Worm (Caenorhabditis elegans) whole organism, late embryonic: ENCODE data around the gene tba-9.

Source experiments
- C08G9.2 ChIP-seq: sonication (generic microtip); optimal IDR thresholded peaks from 2 replicates; lab custom pipeline; 2016; ENCODE audit warnings: mild to moderate bottlenecking, missing genetic modification characterization, moderate library complexity, missing compliant biosample characterization
- K02D7.2 ChIP-seq: sonication (generic microtip); optimal IDR thresholded peaks from 2 replicates; lab custom pipeline; 2017; ENCODE audit warnings: mild to moderate bottlenecking, missing genetic modification characterization, missing compliant biosample characterization
- T23F11.4 ChIP-seq: fragments of 200-800 bp; sonication (Bioruptor generic); optimal IDR thresholded peaks from 2 replicates; lab custom pipeline; 2018; ENCODE audit warnings: mild to moderate bottlenecking, missing genetic modification characterization, missing compliant biosample characterization
- Y22D7AL.16 ChIP-seq: sonication (generic microtip); optimal IDR thresholded peaks from 2 replicates; lab custom pipeline; 2016; ENCODE audit warnings: missing genetic modification characterization, missing compliant biosample characterization
- ahr-1 ChIP-seq: sonication (generic microtip); optimal IDR thresholded peaks from 2 replicates; lab custom pipeline; 2016; ENCODE audit warnings: missing genetic modification characterization, missing compliant biosample characterization
- ceh-18 ChIP-seq: sonication (generic microtip); optimal IDR thresholded peaks from 2 replicates; lab custom pipeline; 2016; ENCODE audit warnings: missing genetic modification characterization, missing compliant biosample characterization
- ceh-19 ChIP-seq: fragments of 200-800 bp; sonication (Bioruptor generic); optimal IDR thresholded peaks from 2 replicates; lab custom pipeline; 2018; ENCODE audit warnings: mild to moderate bottlenecking, missing genetic modification characterization, missing compliant biosample characterization
- ceh-22 ChIP-seq: sonication (generic microtip); optimal IDR thresholded peaks from 2 replicates; lab custom pipeline; 2017; ENCODE audit warnings: missing biosample characterization, missing genetic modification characterization
- ceh-24 ChIP-seq: sonication (generic microtip); optimal IDR thresholded peaks from 2 replicates; lab custom pipeline; 2016; ENCODE audit warnings: mild to moderate bottlenecking, missing genetic modification characterization, missing compliant biosample characterization
- ceh-30 ChIP-seq: fragments of 150-350 bp; optimal IDR thresholded peaks from 2 replicates; lab custom pipeline; 2014; ENCODE audit warnings: missing biosample characterization, missing genetic modification characterization
- ceh-31 ChIP-seq: sonication (generic microtip); optimal IDR thresholded peaks from 2 replicates; lab custom pipeline; 2016; ENCODE audit warnings: missing genetic modification characterization, missing compliant biosample characterization
- ceh-34 ChIP-seq: sonication (generic microtip); optimal IDR thresholded peaks from 2 replicates; lab custom pipeline; 2016; ENCODE audit warnings: mild to moderate bottlenecking, missing genetic modification characterization, missing compliant biosample characterization
- ceh-45 ChIP-seq: fragments of 200-800 bp; sonication (Bioruptor generic); IDR thresholded peaks from 2 replicates; pipeline ENCODE4 v1.3.6; 2022; ENCODE audit warnings: missing genetic modification reagents, missing genetic modification characterization, missing compliant biosample characterization
- ceh-6 ChIP-seq: fragments of 200-800 bp; sonication (Bioruptor generic); optimal IDR thresholded peaks from 2 replicates; lab custom pipeline; 2018; ENCODE audit warnings: mild to moderate bottlenecking, missing genetic modification characterization, missing compliant biosample characterization
- che-1 ChIP-seq: sonication (generic microtip); optimal IDR thresholded peaks from 2 replicates; lab custom pipeline; 2016; ENCODE audit warnings: mild to moderate bottlenecking, missing genetic modification characterization, missing compliant biosample characterization
- dve-1 ChIP-seq: sonication (generic microtip); optimal IDR thresholded peaks from 2 replicates; lab custom pipeline; 2017; ENCODE audit warnings: antibody characterized with exemption, mild to moderate bottlenecking, missing genetic modification characterization, missing compliant biosample characterization
- elt-2 ChIP-seq: sonication (generic microtip); optimal IDR thresholded peaks from 2 replicates; lab custom pipeline; 2016; ENCODE audit warnings: missing genetic modification reagents, missing genetic modification characterization, missing compliant biosample characterization
- ets-4 ChIP-seq: sonication (generic microtip); optimal IDR thresholded peaks from 2 replicates; lab custom pipeline; 2016; ENCODE audit warnings: missing genetic modification characterization, missing compliant biosample characterization
- eyg-1 ChIP-seq: sonication (generic microtip); optimal IDR thresholded peaks from 2 replicates; lab custom pipeline; 2016; ENCODE audit warnings: missing genotype, missing genetic modification characterization, missing compliant biosample characterization
- fax-1 ChIP-seq: sonication (generic microtip); optimal IDR thresholded peaks from 2 replicates; lab custom pipeline; 2016; ENCODE audit warnings: missing genotype, missing genetic modification characterization, missing compliant biosample characterization
- gmeb-2 ChIP-seq: sonication (generic microtip); optimal IDR thresholded peaks from 2 replicates; lab custom pipeline; 2016; ENCODE audit warnings: missing genetic modification characterization, inconsistent platforms, missing compliant biosample characterization
- hlh-15 ChIP-seq: sonication (generic microtip); optimal IDR thresholded peaks from 2 replicates; lab custom pipeline; 2016; ENCODE audit warnings: missing genetic modification characterization, missing compliant biosample characterization
- hlh-6 ChIP-seq: sonication (generic microtip); optimal IDR thresholded peaks from 2 replicates; lab custom pipeline; 2016; ENCODE audit warnings: missing genotype, missing genetic modification characterization, missing compliant biosample characterization
- lin-11 ChIP-seq: fragments of 200-800 bp; sonication (Bioruptor generic); optimal IDR thresholded peaks from 2 replicates; lab custom pipeline; 2018; ENCODE audit warnings: mild to moderate bottlenecking, missing genetic modification characterization, missing compliant biosample characterization
- madf-2 ChIP-seq: sonication (generic microtip); optimal IDR thresholded peaks from 2 replicates; lab custom pipeline; 2017; ENCODE audit warnings: missing genetic modification characterization, missing compliant biosample characterization
- mec-3 ChIP-seq: sonication (generic microtip); optimal IDR thresholded peaks from 2 replicates; lab custom pipeline; 2016; ENCODE audit warnings: borderline replicate concordance, missing genetic modification characterization, missing compliant biosample characterization
- npax-4 ChIP-seq: sonication (generic microtip); optimal IDR thresholded peaks from 2 replicates; lab custom pipeline; 2016; ENCODE audit warnings: missing genetic modification characterization, missing compliant biosample characterization
- pax-1 ChIP-seq: fragments of 150-350 bp; optimal IDR thresholded peaks from 2 replicates; lab custom pipeline; 2014; ENCODE audit warnings: missing biosample characterization, missing genetic modification characterization
- pha-2 ChIP-seq: sonication (generic microtip); optimal IDR thresholded peaks from 2 replicates; lab custom pipeline; 2017; ENCODE audit warnings: mild to moderate bottlenecking, missing genetic modification characterization, missing compliant biosample characterization
- rnt-1 ChIP-seq: sonication (generic microtip); optimal IDR thresholded peaks from 2 replicates; lab custom pipeline; 2016; ENCODE audit warnings: missing genetic modification characterization, missing compliant biosample characterization
- tbx-7 ChIP-seq: sonication (generic microtip); optimal IDR thresholded peaks from 2 replicates; lab custom pipeline; 2016; ENCODE audit warnings: missing genotype, missing genetic modification characterization, missing compliant biosample characterization
- unc-3 ChIP-seq, 2 experiments: fragments of 200-800 bp in 1 of 2; sonication (Bioruptor generic) in 1 of 2; sonication (generic microtip) in 1 of 2; conservative IDR thresholded peaks in 1 of 2; optimal IDR thresholded peaks in 1 of 2; 2 replicates each; pipeline versions ENCODE4 v1.3.6 to Lab custom; 2016 to 2022; ENCODE audit warnings: missing compliant biosample characterization in 2 of 2, missing genetic modification characterization in 2 of 2, missing genetic modification reagents in 1 of 2
- unc-42 ChIP-seq: sonication (generic microtip); optimal IDR thresholded peaks from 2 replicates; lab custom pipeline; 2016; ENCODE audit warnings: missing genotype, missing genetic modification characterization, missing compliant biosample characterization
- zip-5 ChIP-seq: sonication (generic microtip); optimal IDR thresholded peaks from 2 replicates; lab custom pipeline; 2016; ENCODE audit warnings: missing genetic modification characterization, missing compliant biosample characterization
- ztf-16 ChIP-seq: sonication (generic microtip); optimal IDR thresholded peaks from 2 replicates; lab custom pipeline; 2017; ENCODE audit warnings: missing genetic modification characterization, missing compliant biosample characterization

Gene tba-9

ce11 chrX:3284967-3285366, 32.4 kb downstream of the tba-9 start:
- TF ChIP-seq ahr-1 (no peak), ceh-45 (GFP tag; lab: Robert Waterston, UW) (no peak), che-1 (tag; lab: Kevin White, UChicago) (no peak), T23F11.4 (GFP tag; lab: Kevin White, UChicago) (no peak), ceh-31 (tag; lab: Kevin White, UChicago) (no peak), mec-3 (tag; lab: Kevin White, UChicago) (no peak), ceh-22 (tag; lab: Kevin White, UChicago) (no peak), lin-11 (no peak), npax-4 (tag; lab: Kevin White, UChicago) (no peak), madf-2 (tag; lab: Kevin White, UChicago) (no peak), tbx-7 (tag; lab: Kevin White, UChicago) (no peak)

ce11 chrX:3285448-3285847, 32.8 kb downstream of the tba-9 start:
- TF ChIP-seq unc-3 (GFP tag; conservative IDR thresholded peaks at IDR 0.05; lab: Robert Waterston, UW): no peak
- no peak for TF ChIP-seq unc-3 (tag; optimal IDR thresholded peaks at IDR 0.05; lab: Kevin White, UChicago)
- no peak for TF ChIP-seq hlh-15
- TF ChIP-seq gmeb-2: no peak
- no peak for TF ChIP-seq rnt-1 (tag; lab: Kevin White, UChicago)
- TF ChIP-seq C08G9.2 (tag; lab: Kevin White, UChicago): no peak
- no peak for TF ChIP-seq ets-4 (tag; lab: Kevin White, UChicago)
- no peak for TF ChIP-seq K02D7.2 (tag; lab: Kevin White, UChicago)
- TF ChIP-seq eyg-1 (tag; lab: Kevin White, UChicago): no peak
- no peak for TF ChIP-seq ceh-30 (tag; lab: Kevin White, UChicago)
- no peak for TF ChIP-seq pax-1 (tag; lab: Kevin White, UChicago)
- TF ChIP-seq elt-2 (tag; lab: Kevin White, UChicago): no peak
- TF ChIP-seq, all 69 proteins: peak for 0

ce11 chrX:3289183-3289582, 36.6 kb downstream of the tba-9 start, which contains the start of gene K09C4.4:
Gene K09C4.4, plus strand, starts transcription at chrX:3289483.
- no peak for TF ChIP-seq ztf-16
- no peak for TF ChIP-seq Y22D7AL.16
- no peak for TF ChIP-seq npax-4 (tag; lab: Kevin White, UChicago)
- TF ChIP-seq ceh-18 (tag; lab: Kevin White, UChicago): no peak
- no peak for TF ChIP-seq pha-2 (tag; lab: Kevin White, UChicago)
- TF ChIP-seq hlh-6 (tag; lab: Kevin White, UChicago): no peak

- TF ChIP-seq elt-2 (tag; lab: Kevin White, UChicago) (peak; percentile 53), ceh-24 (tag; lab: Kevin White, UChicago) (no peak), dve-1 (tag; lab: Kevin White, UChicago) (no peak), lin-11 (no peak)
Observed at ce11 chrX:3290147-3290546, 37.5 kb downstream of the tba-9 start.

- TF ChIP-seq ceh-19 (GFP tag; lab: Kevin White, UChicago): no peak
- TF ChIP-seq ceh-34: no peak
- no peak for TF ChIP-seq che-1 (tag; lab: Kevin White, UChicago)
- TF ChIP-seq ceh-6: no peak
- TF ChIP-seq ahr-1: no peak
- no peak for TF ChIP-seq unc-3 (GFP tag; conservative IDR thresholded peaks at IDR 0.05; lab: Robert Waterston, UW)
- TF ChIP-seq unc-3 (tag; optimal IDR thresholded peaks at IDR 0.05; lab: Kevin White, UChicago): no peak
- TF ChIP-seq unc-42 (tag; lab: Kevin White, UChicago): no peak
- no peak for TF ChIP-seq ztf-16
- TF ChIP-seq zip-5 (tag; lab: Kevin White, UChicago): no peak
- no peak for TF ChIP-seq ceh-30 (tag; lab: Kevin White, UChicago)
- no peak for TF ChIP-seq pax-1 (tag; lab: Kevin White, UChicago)
- no peak for TF ChIP-seq hlh-6 (tag; lab: Kevin White, UChicago)
- no peak for TF ChIP-seq fax-1
- TF ChIP-seq, all 69 proteins: peak for 0
Observed at ce11 chrX:3291948-3292347, 39.3 kb downstream of the tba-9 start.
